Worm (Caenorhabditis elegans) whole organism, early embryonic: ENCODE data around the gene srh-36.

Experiments
- B0310.2 ChIP-seq: sonication (generic microtip); optimal IDR thresholded peaks from 2 replicates; lab custom pipeline; 2016; ENCODE audit warnings: mild to moderate bottlenecking, missing genetic modification characterization, missing compliant biosample characterization
- F13C5.2 ChIP-seq: sonication (generic microtip); optimal IDR thresholded peaks from 2 replicates; lab custom pipeline; 2017; ENCODE audit warnings: mild to moderate bottlenecking, missing genetic modification characterization, inconsistent platforms, missing compliant biosample characterization
- aly-1 ChIP-seq: sonication (generic microtip); optimal IDR thresholded peaks from 2 replicates; lab custom pipeline; 2016; ENCODE audit warnings: missing genetic modification characterization, missing compliant biosample characterization
- ama-1 ChIP-seq: fragments of 150-350 bp; optimal IDR thresholded peaks from 2 replicates; lab custom pipeline; 2014
- ceh-13 ChIP-seq: fragments of 200-800 bp; sonication (Bioruptor generic); optimal IDR thresholded peaks from 2 replicates; lab custom pipeline; 2018; ENCODE audit warnings: mild to moderate bottlenecking, missing genetic modification characterization, missing compliant biosample characterization
- ceh-36 ChIP-seq: sonication (generic microtip); optimal IDR thresholded peaks from 2 replicates; lab custom pipeline; 2016; ENCODE audit warnings: missing genetic modification characterization, inconsistent platforms, missing compliant biosample characterization
- ets-7 ChIP-seq: sonication (generic microtip); optimal IDR thresholded peaks from 2 replicates; lab custom pipeline; 2016; ENCODE audit warnings: missing genotype, missing genetic modification characterization, missing compliant biosample characterization
- flt-1 ChIP-seq: fragments of 200-800 bp; sonication (Bioruptor generic); IDR thresholded peaks from 2 replicates; pipeline ENCODE4 v1.3.6; 2022; ENCODE audit warnings: missing genetic modification characterization, missing compliant biosample characterization
- hmbx-1 ChIP-seq: sonication (generic microtip); optimal IDR thresholded peaks from 2 replicates; lab custom pipeline; 2016; ENCODE audit warnings: mild to moderate bottlenecking, missing genetic modification characterization, missing compliant biosample characterization
- hmg-4 ChIP-seq: fragments of 200-800 bp; sonication (Bioruptor generic); optimal IDR thresholded peaks from 2 replicates; lab custom pipeline; 2018; ENCODE audit warnings: mild to moderate bottlenecking, missing genetic modification characterization, missing compliant biosample characterization
- hnd-1 ChIP-seq: sonication (generic microtip); optimal IDR thresholded peaks from 2 replicates; lab custom pipeline; 2016; ENCODE audit warnings: missing genetic modification characterization, missing compliant biosample characterization
- pes-1 ChIP-seq: fragments of 200-800 bp; sonication (Bioruptor generic); IDR thresholded peaks from 2 replicates; pipeline ENCODE4 v1.3.6; 2022; ENCODE audit warnings: missing genetic modification reagents, missing genetic modification characterization, missing compliant biosample characterization
- scrt-1 ChIP-seq: fragments of 200-800 bp; sonication (Bioruptor generic); IDR thresholded peaks from 2 replicates; pipeline ENCODE4 v1.3.6; 2022; ENCODE audit warnings: missing genetic modification characterization, missing compliant biosample characterization
- sea-1 ChIP-seq: fragments of 200-800 bp; sonication (Bioruptor generic); conservative IDR thresholded peaks from 2 replicates; pipeline ENCODE4 v1.3.6; 2022; ENCODE audit warnings: missing genetic modification characterization, missing compliant biosample characterization
- tbx-11 ChIP-seq: fragments of 200-800 bp; sonication (Bioruptor generic); IDR thresholded peaks from 2 replicates; pipeline ENCODE4 v1.3.6; 2022; ENCODE audit warnings: missing genetic modification characterization, missing compliant biosample characterization
- tbx-37 ChIP-seq: fragments of 200-800 bp; sonication (Bioruptor generic); conservative IDR thresholded peaks from 2 replicates; pipeline ENCODE4 v1.3.6; 2022; ENCODE audit warnings: missing genetic modification reagents, missing genetic modification characterization, missing compliant biosample characterization
- tra-4 ChIP-seq: sonication (generic microtip); optimal IDR thresholded peaks from 2 replicates; lab custom pipeline; 2017; ENCODE audit warnings: missing genetic modification characterization, missing compliant biosample characterization

srh-36 gene

ce11 chrV:2801955-2802354 is 19.5 kb downstream of the srh-36 start:
- TF ChIP-seq pes-1 (GFP tag; lab: Robert Waterston, UW) (no peak), flt-1 (GFP tag; lab: Robert Waterston, UW) (no peak), tbx-37 (no peak), ceh-13 (GFP tag; lab: Kevin White, UChicago) (no peak), aly-1 (tag; lab: Kevin White, UChicago) (no peak), hmg-4 (GFP tag; lab: Kevin White, UChicago) (no peak), F13C5.2 (tag; lab: Kevin White, UChicago) (no peak), tbx-11 (no peak), ceh-36 (tag; lab: Kevin White, UChicago) (no peak), hnd-1 (tag; lab: Kevin White, UChicago) (no peak), ets-7 (no peak), B0310.2 (tag; lab: Kevin White, UChicago) (no peak), scrt-1 (GFP tag; lab: Robert Waterston, UW) (no peak), sea-1 (no peak), hmbx-1 (no peak), tra-4 (tag; lab: Kevin White, UChicago) (no peak), ama-1 (lab: Kevin White, UChicago) (no peak)

ce11 chrV:2800676-2801075 is 20.8 kb downstream of the srh-36 start:
- TF ChIP-seq aly-1 (tag; lab: Kevin White, UChicago) (no peak), F13C5.2 (tag; lab: Kevin White, UChicago) (no peak), pes-1 (GFP tag; lab: Robert Waterston, UW) (no peak), flt-1 (GFP tag; lab: Robert Waterston, UW) (no peak), hnd-1 (tag; lab: Kevin White, UChicago) (no peak), hmg-4 (GFP tag; lab: Kevin White, UChicago) (no peak), ama-1 (lab: Kevin White, UChicago) (no peak), ceh-36 (tag; lab: Kevin White, UChicago) (no peak), scrt-1 (GFP tag; lab: Robert Waterston, UW) (no peak), tbx-37 (no peak), tra-4 (tag; lab: Kevin White, UChicago) (no peak), sea-1 (no peak), B0310.2 (tag; lab: Kevin White, UChicago) (no peak), hmbx-1 (no peak), ceh-13 (GFP tag; lab: Kevin White, UChicago) (no peak), ets-7 (no peak), tbx-11 (no peak)

- no peak for TF ChIP-seq B0310.2 (tag; lab: Kevin White, UChicago)
- TF ChIP-seq hmg-4 (GFP tag; lab: Kevin White, UChicago): no peak
- no peak for TF ChIP-seq F13C5.2 (tag; lab: Kevin White, UChicago)
- TF ChIP-seq hnd-1 (tag; lab: Kevin White, UChicago): no peak
- no peak for TF ChIP-seq ceh-36 (tag; lab: Kevin White, UChicago)
- no peak for TF ChIP-seq ama-1 (lab: Kevin White, UChicago)
- no peak for TF ChIP-seq aly-1 (tag; lab: Kevin White, UChicago)
- TF ChIP-seq tra-4 (tag; lab: Kevin White, UChicago): no peak
- TF ChIP-seq sea-1: no peak
- no peak for TF ChIP-seq pes-1 (GFP tag; lab: Robert Waterston, UW)
These were observed 22.1 kb downstream of the srh-36 start for ce11 chrV:2799172-2799869.

ce11 chrV:2795998-2796397 is 25.5 kb downstream of the srh-36 start, which contains the start of gene F54E2.2:
F54E2.2 (plus strand) TSS chrV:2796298.
- TF ChIP-seq hmbx-1 (no peak), sea-1 (no peak), ets-7 (no peak), tbx-37 (no peak), flt-1 (GFP tag; lab: Robert Waterston, UW) (no peak)

ce11 chrV:2792958-2793357 is 28.5 kb downstream of the srh-36 start:
- TF ChIP-seq ets-7 (no peak), tra-4 (tag; lab: Kevin White, UChicago) (no peak), sea-1 (no peak)

ce11 chrV:2780786-2781185 is 40.7 kb downstream of the srh-36 start, which contains the start of gene R05D8.11:
R05D8.11 (minus strand) TSS chrV:2780886.
- TF ChIP-seq ets-7 (no peak), hnd-1 (tag; lab: Kevin White, UChicago) (no peak), tbx-37 (no peak), F13C5.2 (tag; lab: Kevin White, UChicago) (no peak), aly-1 (tag; lab: Kevin White, UChicago) (no peak), hmg-4 (GFP tag; lab: Kevin White, UChicago) (no peak), ceh-13 (GFP tag; lab: Kevin White, UChicago) (no peak), flt-1 (GFP tag; lab: Robert Waterston, UW) (no peak), ceh-36 (tag; lab: Kevin White, UChicago) (no peak), hmbx-1 (no peak), tbx-11 (no peak), ama-1 (lab: Kevin White, UChicago) (no peak), sea-1 (no peak), tra-4 (tag; lab: Kevin White, UChicago) (no peak), B0310.2 (tag; lab: Kevin White, UChicago) (no peak), scrt-1 (GFP tag; lab: Robert Waterston, UW) (no peak), pes-1 (GFP tag; lab: Robert Waterston, UW) (no peak)

ce11 chrV:2774042-2774441 is 47.4 kb downstream of the srh-36 start, which contains the start of gene srj-18:
srj-18 (plus strand) TSS chrV:2774342.
- TF ChIP-seq tbx-11: no peak
- no peak for TF ChIP-seq F13C5.2 (tag; lab: Kevin White, UChicago)
- no peak for TF ChIP-seq tra-4 (tag; lab: Kevin White, UChicago)
- TF ChIP-seq ets-7: no peak
- no peak for TF ChIP-seq ama-1 (lab: Kevin White, UChicago)
